Fruit fly (Drosophila melanogaster): Measurements from ENCODE around the gene Ino80.

dm6 chr3R:19369060-19369459 lies 33.9 kb downstream of the Ino80 start:
- TF ChIP-seq CG8159 (tag; optimal IDR thresholded peaks at IDR 0.05) (no peak), EcR (GFP tag; optimal IDR thresholded peaks at IDR 0.05) (no peak), Snoo (tag; optimal IDR thresholded peaks at IDR 0.05) (no peak), CG34367 (tag; optimal IDR thresholded peaks at IDR 0.05) (no peak), Pif1A (GFP tag; optimal IDR thresholded peaks at IDR 0.05) (no peak), CG9948 (tag; optimal IDR thresholded peaks at IDR 0.05) (no peak), rn (GFP tag; IDR thresholded peaks at IDR 0.05) (no peak), CG4496 (GFP tag; IDR thresholded peaks at IDR 0.05) (no peak), CG15710 (tag; optimal IDR thresholded peaks at IDR 0.05) (no peak), CG8301 (tag; optimal IDR thresholded peaks at IDR 0.05) (no peak), D1 (tag; optimal IDR thresholded peaks at IDR 0.05) (no peak), CG14655 (GFP tag; optimal IDR thresholded peaks at IDR 0.05) (no peak)
